Worm (Caenorhabditis elegans) whole organism, L3 larva: ENCODE results near the gene F58B6.1.

Experiments used
- ZK546.5 ChIP-seq: sonication (generic microtip); optimal IDR thresholded peaks from 2 replicates; lab custom pipeline; 2017; ENCODE audit warnings: missing biosample characterization, missing genetic modification characterization
- ama-1 ChIP-seq: fragments of 150-350 bp; optimal IDR thresholded peaks from 2 replicates; lab custom pipeline; 2018
- nhr-11 ChIP-seq: fragments of 150-350 bp; optimal IDR thresholded peaks from 2 replicates; lab custom pipeline; 2014; ENCODE audit warnings: missing biosample characterization, missing genetic modification characterization
- nhr-12 ChIP-seq: fragments of 150-350 bp; optimal IDR thresholded peaks from 2 replicates; lab custom pipeline; 2014; ENCODE audit warnings: missing biosample characterization, missing genetic modification characterization
- nhr-23 ChIP-seq: fragments of 150-350 bp; optimal IDR thresholded peaks from 2 replicates; lab custom pipeline; 2014; ENCODE audit warnings: missing biosample characterization, missing genetic modification reagents, missing genetic modification characterization
- pha-4 ChIP-seq: fragments of 150-350 bp; optimal IDR thresholded peaks from 2 replicates; lab custom pipeline; 2014; ENCODE audit warnings: missing biosample characterization, missing genetic modification reagents, missing genetic modification characterization
- sea-2 ChIP-seq: fragments of 150-350 bp; sonication (generic microtip); optimal IDR thresholded peaks from 4 replicates; lab custom pipeline; 2014; ENCODE audit warnings: missing biosample characterization, missing genetic modification reagents, missing genetic modification characterization
- tbx-2 ChIP-seq: sonication (generic microtip); optimal IDR thresholded peaks from 2 replicates; lab custom pipeline; 2016; ENCODE audit warnings: mild to moderate bottlenecking, missing genetic modification characterization, missing compliant biosample characterization
- unc-62 ChIP-seq: fragments of 150-350 bp; sonication (generic microtip); optimal IDR thresholded peaks from 4 replicates; lab custom pipeline; 2014; ENCODE audit warnings: missing biosample characterization, missing genetic modification reagents, missing genetic modification characterization
- zag-1 ChIP-seq: fragments of 150-350 bp; optimal IDR thresholded peaks from 2 replicates; lab custom pipeline; 2014; ENCODE audit warnings: missing biosample characterization, missing genetic modification characterization

DNA sequence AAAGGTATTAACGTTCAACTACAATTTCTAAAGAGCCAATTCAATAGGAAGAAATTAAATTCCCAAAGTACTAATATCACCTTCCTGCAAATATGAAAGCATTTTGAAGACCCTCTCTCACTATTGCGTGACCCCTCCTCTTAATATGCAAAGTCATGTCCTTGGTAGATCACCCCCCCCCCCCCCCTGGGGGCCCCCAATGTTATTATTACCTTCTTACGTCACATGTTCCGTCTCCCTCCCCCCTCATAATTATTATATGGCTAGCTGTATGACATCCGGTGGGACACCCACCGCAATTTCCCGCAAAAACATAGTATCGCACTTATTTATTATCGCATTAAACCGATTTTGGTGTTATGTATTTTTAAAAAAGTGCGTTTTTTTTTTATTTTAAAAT lies 46.2 kb upstream of the F58B6.1 start:
- TF ChIP-seq zag-1 (tag; lab: Kevin White, UChicago) (no peak), pha-4 (tag; lab: Kevin White, UChicago) (no peak), sea-2 (no peak), nhr-11 (tag; lab: Kevin White, UChicago) (no peak), nhr-23 (tag; lab: Kevin White, UChicago) (no peak), nhr-12 (no peak), ama-1 (lab: Kevin White, UChicago) (no peak), unc-62 (GFP tag; lab: Kevin White, UChicago) (no peak), tbx-2 (no peak), ZK546.5 (tag; lab: Kevin White, UChicago) (no peak)
